Worm (Caenorhabditis elegans) whole organism, L2 larva: Measurements from ENCODE around the gene F16G10.1.

Source experiments
- F13H6.1 ChIP-seq: sonication (generic microtip); optimal IDR thresholded peaks from 2 replicates; lab custom pipeline; 2016; ENCODE audit warnings: missing genetic modification characterization, missing compliant biosample characterization
- R02D3.7 ChIP-seq: fragments of 150-350 bp; optimal IDR thresholded peaks from 2 replicates; lab custom pipeline; 2014; ENCODE audit warnings: missing biosample characterization, missing genetic modification characterization
- Y55F3AM.14 ChIP-seq: fragments of 200-800 bp; sonication (Bioruptor generic); optimal IDR thresholded peaks from 2 replicates; lab custom pipeline; 2018; ENCODE audit warnings: mild to moderate bottlenecking, missing genetic modification characterization, missing compliant biosample characterization
- aly-2 ChIP-seq: fragments of 150-350 bp; optimal IDR thresholded peaks from 2 replicates; lab custom pipeline; 2014; ENCODE audit warnings: missing biosample characterization, missing genetic modification characterization
- ama-1 ChIP-seq: fragments of 150-350 bp; optimal IDR thresholded peaks from 2 replicates; lab custom pipeline; 2018; ENCODE audit warnings: inconsistent platforms
- ceh-16 ChIP-seq: fragments of 150-350 bp; optimal IDR thresholded peaks from 2 replicates; lab custom pipeline; 2014; ENCODE audit warnings: missing biosample characterization, missing genetic modification characterization
- ceh-82 ChIP-seq: fragments of 150-350 bp; optimal IDR thresholded peaks from 2 replicates; lab custom pipeline; 2014; ENCODE audit warnings: missing biosample characterization, missing genetic modification characterization
- crh-2 ChIP-seq: sonication (generic microtip); optimal IDR thresholded peaks from 2 replicates; lab custom pipeline; 2017; ENCODE audit warnings: missing biosample characterization, missing genetic modification characterization
- dmd-4 ChIP-seq: sonication (generic microtip); optimal IDR thresholded peaks from 2 replicates; lab custom pipeline; 2017; ENCODE audit warnings: missing biosample characterization, missing genetic modification characterization
- egl-27 ChIP-seq: sonication (generic microtip); optimal IDR thresholded peaks from 3 replicates; lab custom pipeline; 2017; ENCODE audit warnings: missing biosample characterization, missing genetic modification reagents, missing genetic modification characterization
- fos-1 ChIP-seq: fragments of 150-350 bp; optimal IDR thresholded peaks from 2 replicates; lab custom pipeline; 2014; ENCODE audit warnings: missing biosample characterization, missing genetic modification characterization
- gmeb-1 ChIP-seq: fragments of 150-350 bp; optimal IDR thresholded peaks from 2 replicates; lab custom pipeline; 2014; ENCODE audit warnings: missing biosample characterization, missing genetic modification characterization
- lsy-2 ChIP-seq, 2 experiments: fragments of 150-350 bp in 1 of 2; sonication (generic microtip) in 1 of 2; optimal IDR thresholded peaks; 2 replicates each; lab custom pipeline; 2014 to 2017; ENCODE audit warnings: missing biosample characterization in 2 of 2, missing genetic modification characterization in 2 of 2
- mab-5 ChIP-seq: fragments of 150-350 bp; optimal IDR thresholded peaks from 2 replicates; lab custom pipeline; 2014; ENCODE audit warnings: missing biosample characterization, missing genetic modification characterization
- mbf-1 ChIP-seq: sonication (generic microtip); optimal IDR thresholded peaks from 2 replicates; lab custom pipeline; 2017; ENCODE audit warnings: missing biosample characterization, missing genetic modification characterization
- mdl-1 ChIP-seq, 2 experiments: fragments of 150-350 bp in 1 of 2; sonication (generic microtip) in 1 of 2; optimal IDR thresholded peaks; 2 replicates each; lab custom pipeline; 2017; ENCODE audit warnings: missing biosample characterization in 2 of 2, missing genetic modification characterization in 2 of 2
- nhr-10 ChIP-seq: sonication (generic microtip); optimal IDR thresholded peaks from 2 replicates; lab custom pipeline; 2017; ENCODE audit warnings: missing biosample characterization, missing genetic modification characterization
- nhr-11 ChIP-seq: fragments of 150-350 bp; optimal IDR thresholded peaks from 2 replicates; lab custom pipeline; 2014; ENCODE audit warnings: missing biosample characterization, missing genetic modification characterization
- nhr-21 ChIP-seq: fragments of 150-350 bp; optimal IDR thresholded peaks from 2 replicates; lab custom pipeline; 2014; ENCODE audit warnings: missing biosample characterization, missing genetic modification characterization
- nhr-237 ChIP-seq: fragments of 150-350 bp; optimal IDR thresholded peaks from 2 replicates; lab custom pipeline; 2014; ENCODE audit warnings: missing biosample characterization, missing genetic modification characterization
- nhr-25 ChIP-seq: fragments of 150-350 bp; sonication (generic microtip); optimal IDR thresholded peaks from 3 replicates; lab custom pipeline; 2014; ENCODE audit warnings: missing biosample characterization, missing genetic modification characterization
- nhr-6 ChIP-seq: fragments of 150-350 bp; optimal IDR thresholded peaks from 2 replicates; lab custom pipeline; 2014; ENCODE audit warnings: missing biosample characterization, missing genetic modification characterization
- nhr-77 ChIP-seq: fragments of 150-350 bp; optimal IDR thresholded peaks from 2 replicates; lab custom pipeline; 2014; ENCODE audit warnings: missing biosample characterization, missing genetic modification characterization
- peb-1 ChIP-seq: fragments of 150-350 bp; optimal IDR thresholded peaks from 2 replicates; lab custom pipeline; 2014; ENCODE audit warnings: missing biosample characterization, missing genetic modification characterization
- skn-1 ChIP-seq: sonication (generic microtip); optimal IDR thresholded peaks from 2 replicates; lab custom pipeline; 2017; ENCODE audit warnings: missing biosample characterization, missing genetic modification characterization
- sma-3 ChIP-seq: sonication (generic microtip); optimal IDR thresholded peaks from 2 replicates; lab custom pipeline; 2016; ENCODE audit warnings: missing genetic modification reagents, missing genetic modification characterization, missing compliant biosample characterization
- sma-9 ChIP-seq, 2 experiments: fragments of 150-350 bp in 1 of 2; sonication (generic microtip) in 1 of 2; optimal IDR thresholded peaks; 2 replicates each; lab custom pipeline; 2014 to 2016; ENCODE audit warnings: missing genetic modification characterization in 2 of 2, mild to moderate bottlenecking in 1 of 2, missing biosample characterization in 1 of 2, missing compliant biosample characterization in 1 of 2, missing genetic modification reagents in 1 of 2, moderate library complexity in 1 of 2
- unc-39 ChIP-seq: fragments of 150-350 bp; optimal IDR thresholded peaks from 2 replicates; lab custom pipeline; 2014; ENCODE audit warnings: missing biosample characterization, missing genetic modification characterization
- unc-55 ChIP-seq: fragments of 150-350 bp; sonication (generic microtip); optimal IDR thresholded peaks from 3 replicates; lab custom pipeline; 2014; ENCODE audit warnings: missing biosample characterization, missing genetic modification reagents, missing genetic modification characterization
- unc-62 ChIP-seq: fragments of 150-350 bp; optimal IDR thresholded peaks from 2 replicates; lab custom pipeline; 2014; ENCODE audit warnings: missing biosample characterization, missing genetic modification reagents, missing genetic modification characterization
- zag-1 ChIP-seq: fragments of 150-350 bp; optimal IDR thresholded peaks from 2 replicates; lab custom pipeline; 2014; ENCODE audit warnings: missing biosample characterization, missing genetic modification characterization
- ztf-1 ChIP-seq: fragments of 200-800 bp; sonication (Bioruptor generic); conservative IDR thresholded peaks from 2 replicates; pipeline ENCODE4 v1.3.6; 2022; ENCODE audit warnings: missing genetic modification characterization, missing compliant biosample characterization
- ztf-11 ChIP-seq: sonication (generic microtip); optimal IDR thresholded peaks from 2 replicates; lab custom pipeline; 2017; ENCODE audit warnings: missing biosample characterization, missing genetic modification characterization

Gene F16G10.1

ce11 chrII:2378465-2379009 is 25.5 kb upstream of the F16G10.1 start:
- TF ChIP-seq Y55F3AM.14 = peak; percentile 31
- peak; percentile 18 for TF ChIP-seq skn-1 (tag; lab: Kevin White, UChicago)
- no peak for TF ChIP-seq peb-1
- peak; percentile 94 for TF ChIP-seq sma-3 (GFP tag; lab: Kevin White, UChicago)
- no peak for TF ChIP-seq unc-39 (tag; lab: Kevin White, UChicago)
- peak; percentile 5 for TF ChIP-seq nhr-21 (tag; lab: Kevin White, UChicago)
- no peak for TF ChIP-seq ceh-82 (tag; lab: Kevin White, UChicago)
- TF ChIP-seq mdl-1 (tag; optimal IDR thresholded peaks at IDR 0.05; lab: Kevin White, UChicago) = peak in 1 of 2 experiments; percentile 20
- peak; percentile 31 to 81 for TF ChIP-seq lsy-2 (tag; optimal IDR thresholded peaks at IDR 0.05; lab: Kevin White, UChicago)
- TF ChIP-seq fos-1 (tag; lab: Kevin White, UChicago) = peak; percentile 94
- peak; percentile 88 for TF ChIP-seq crh-2 (tag; lab: Kevin White, UChicago)
- peak; percentile 54 for TF ChIP-seq gmeb-1
- TF ChIP-seq egl-27 (tag; lab: Kevin White, UChicago) = peak; percentile 97
- peak; percentile 79 for TF ChIP-seq sma-9 (GFP tag; optimal IDR thresholded peaks at IDR 0.05; lab: Kevin White, UChicago)
- no peak for TF ChIP-seq sma-9 (tag; optimal IDR thresholded peaks at IDR 0.05; lab: Kevin White, UChicago)
- TF ChIP-seq F13H6.1 (tag; lab: Kevin White, UChicago) = peak; percentile 67

ce11 chrII:2379673-2380072 is 24.4 kb upstream of the F16G10.1 start:
- no peak for TF ChIP-seq lsy-2 (tag; optimal IDR thresholded peaks at IDR 0.05; lab: Kevin White, UChicago)

DNA sequence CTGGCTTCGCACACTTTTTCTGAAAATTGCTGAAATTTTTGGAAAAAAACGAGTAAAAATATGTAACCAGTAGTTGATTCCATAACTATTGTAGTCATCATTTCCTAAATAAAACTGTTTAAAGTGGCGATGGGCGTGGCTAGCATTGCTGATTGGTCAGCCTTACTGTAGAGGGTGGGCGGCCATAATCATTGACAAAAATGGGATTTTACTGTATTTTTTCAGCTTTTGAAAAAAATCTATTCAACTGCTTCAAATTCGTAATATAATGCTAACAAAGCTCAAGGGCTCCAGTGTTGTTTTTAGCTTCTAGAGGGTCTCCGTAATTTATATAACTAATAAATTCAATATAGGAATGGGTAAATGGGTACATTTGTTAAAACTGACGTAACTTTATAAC is 23.9 kb upstream of the F16G10.1 start, which contains the start of gene F16G10.7:
Gene F16G10.7 (minus strand): TSS at position 101 of the 400 bp plus-strand sequence.
- TF ChIP-seq nhr-77 = no peak
- TF ChIP-seq egl-27 (tag; lab: Kevin White, UChicago) = no peak
- no peak for TF ChIP-seq R02D3.7 (tag; lab: Kevin White, UChicago)

DNA sequence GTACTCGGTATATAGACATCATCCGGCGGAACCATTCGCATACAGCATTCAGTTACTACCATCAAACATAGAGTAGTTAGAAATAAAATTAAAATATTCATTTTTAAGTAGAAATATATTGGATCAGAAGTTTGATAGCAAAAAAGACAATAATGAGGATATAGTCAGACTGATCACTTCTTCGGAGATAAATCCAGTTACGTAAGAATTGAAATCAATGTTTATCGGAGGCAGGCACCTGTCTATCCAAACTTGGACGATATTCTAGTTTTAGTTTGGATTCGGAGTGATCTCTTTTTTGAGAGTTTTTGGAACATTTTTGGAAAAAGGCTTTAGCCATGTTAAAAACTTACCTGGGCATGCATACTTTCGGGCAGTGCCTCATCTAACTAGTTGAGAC is 20.8 kb upstream of the F16G10.1 start, which contains the start of gene F16G10.8:
Gene F16G10.8 (minus strand): TSS at position 101 of the 400 bp plus-strand sequence.
- no peak for TF ChIP-seq mbf-1 (tag; lab: Kevin White, UChicago)
- TF ChIP-seq unc-55 (GFP tag; lab: Kevin White, UChicago) = no peak
- no peak for TF ChIP-seq nhr-77
- no peak for TF ChIP-seq F13H6.1 (tag; lab: Kevin White, UChicago)
- no peak for TF ChIP-seq unc-62 (GFP tag; lab: Kevin White, UChicago)
- TF ChIP-seq nhr-11 = no peak
- no peak for TF ChIP-seq dmd-4

DNA sequence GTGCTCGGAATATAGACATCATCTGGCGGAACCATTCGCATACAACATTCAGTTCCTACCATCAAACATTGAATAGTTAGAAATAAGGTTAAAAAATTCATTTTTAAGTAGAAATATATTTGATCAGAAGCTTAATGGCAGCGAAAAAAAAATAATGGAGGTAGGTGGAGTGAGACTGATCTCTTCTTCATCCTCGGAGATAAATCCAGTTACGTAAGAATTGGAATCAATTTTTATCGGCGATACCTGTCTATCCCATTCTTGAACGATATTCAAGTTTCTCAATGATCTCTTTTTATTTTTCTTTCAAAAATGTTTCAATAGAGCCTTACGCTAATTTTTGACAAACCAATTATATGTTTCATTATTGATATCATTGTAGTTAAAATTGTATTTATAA is 18.6 kb upstream of the F16G10.1 start, which contains the start of gene F16G10.9:
Gene F16G10.9 (minus strand): TSS at position 101 of the 400 bp plus-strand sequence.
- TF ChIP-seq dmd-4 (no peak), aly-2 (tag; lab: Kevin White, UChicago) (no peak), ama-1 (no peak), nhr-6 (tag; lab: Kevin White, UChicago) (no peak), sma-9 (GFP tag; optimal IDR thresholded peaks at IDR 0.05; lab: Kevin White, UChicago) (no peak), sma-9 (tag; optimal IDR thresholded peaks at IDR 0.05; lab: Kevin White, UChicago) (no peak), ztf-11 (tag; lab: Kevin White, UChicago) (no peak), mab-5 (no peak), egl-27 (tag; lab: Kevin White, UChicago) (no peak), nhr-10 (tag; lab: Kevin White, UChicago) (no peak), ceh-16 (tag; lab: Kevin White, UChicago) (no peak), nhr-25 (tag; lab: Kevin White, UChicago) (no peak), nhr-77 (no peak), ztf-1 (GFP tag; lab: Robert Waterston, UW) (no peak), nhr-237 (no peak), zag-1 (tag; lab: Kevin White, UChicago) (no peak), F13H6.1 (tag; lab: Kevin White, UChicago) (no peak), skn-1 (tag; lab: Kevin White, UChicago) (no peak)
